Worm (Caenorhabditis elegans) whole organism, L4 larva: ENCODE measurements around the gene icl-1.
A peak's percentile ranks its signal among the peaks of the same experiment; 100 is the strongest.

Source experiments
- D1046.2 ChIP-seq: fragments of 200-800 bp; sonication (Bioruptor generic); IDR thresholded peaks from 2 replicates; pipeline ENCODE4 v1.3.6; 2022; ENCODE audit warnings: missing genetic modification characterization, missing compliant biosample characterization
- F10B5.3 ChIP-seq: sonication (generic microtip); optimal IDR thresholded peaks from 2 replicates; lab custom pipeline; 2016; ENCODE audit warnings: mild to moderate bottlenecking, missing genetic modification characterization, missing compliant biosample characterization
- Y105C5A.15 ChIP-seq: fragments of 200-800 bp; sonication (Bioruptor generic); IDR thresholded peaks from 2 replicates; pipeline ENCODE4 v1.3.6; 2022; ENCODE audit warnings: missing genetic modification characterization, missing compliant biosample characterization
- Y48G9A.11 ChIP-seq: fragments of 200-800 bp; sonication (Bioruptor generic); IDR thresholded peaks from 2 replicates; pipeline ENCODE4 v1.3.6; 2022; ENCODE audit warnings: missing genetic modification reagents, missing genetic modification characterization, missing compliant biosample characterization
- Y75B8A.6 ChIP-seq: fragments of 200-800 bp; sonication (Bioruptor generic); IDR thresholded peaks from 2 replicates; pipeline ENCODE4 v1.3.6; 2022; ENCODE audit warnings: missing genetic modification reagents, missing genetic modification characterization, missing compliant biosample characterization
- ZK546.5 ChIP-seq, 2 experiments: sonication (generic microtip); optimal IDR thresholded peaks; 2 replicates each; lab custom pipeline; 2017; ENCODE audit warnings: missing biosample characterization in 2 of 2, missing genetic modification characterization in 2 of 2
- arid-1 ChIP-seq: fragments of 200-800 bp; sonication (Bioruptor generic); conservative IDR thresholded peaks from 2 replicates; pipeline ENCODE4 v1.3.6; 2022; ENCODE audit warnings: missing genetic modification reagents, missing genetic modification characterization, missing compliant biosample characterization
- attf-4 ChIP-seq: sonication (generic microtip); optimal IDR thresholded peaks from 3 replicates; lab custom pipeline; 2017; ENCODE audit warnings: missing biosample characterization, missing genetic modification characterization
- ceh-28 ChIP-seq: fragments of 150-350 bp; optimal IDR thresholded peaks from 2 replicates; lab custom pipeline; 2014; ENCODE audit warnings: missing biosample characterization, missing genetic modification reagents, missing genetic modification characterization
- ceh-32 ChIP-seq: sonication (generic microtip); optimal IDR thresholded peaks from 2 replicates; lab custom pipeline; 2016; ENCODE audit warnings: mild to moderate bottlenecking, missing genetic modification characterization, missing compliant biosample characterization; ENCODE audit not compliant: poor library complexity
- ceh-62 ChIP-seq: sonication (generic microtip); optimal IDR thresholded peaks from 2 replicates; lab custom pipeline; 2017; ENCODE audit warnings: missing biosample characterization, missing genetic modification characterization
- ceh-82 ChIP-seq: sonication (generic microtip); optimal IDR thresholded peaks from 2 replicates; lab custom pipeline; 2017; ENCODE audit warnings: missing biosample characterization, missing genetic modification characterization
- daf-12 ChIP-seq: fragments of 150-350 bp; optimal IDR thresholded peaks from 2 replicates; lab custom pipeline; 2014; ENCODE audit warnings: missing biosample characterization, missing genetic modification reagents, missing genetic modification characterization
- dve-1 ChIP-seq: sonication (generic microtip); optimal IDR thresholded peaks from 2 replicates; lab custom pipeline; 2017; ENCODE audit warnings: antibody characterized with exemption, mild to moderate bottlenecking, missing genetic modification characterization, missing compliant biosample characterization; ENCODE audit not compliant: insufficient read depth
- fkh-10 ChIP-seq: fragments of 150-350 bp; optimal IDR thresholded peaks from 2 replicates; lab custom pipeline; 2014; ENCODE audit warnings: missing biosample characterization, missing genetic modification reagents, missing genetic modification characterization
- fos-1 ChIP-seq: fragments of 150-350 bp; optimal IDR thresholded peaks from 2 replicates; lab custom pipeline; 2014; ENCODE audit warnings: missing biosample characterization, missing genetic modification characterization
- hlh-11 ChIP-seq: fragments of 200-800 bp; sonication (Bioruptor generic); optimal IDR thresholded peaks from 2 replicates; lab custom pipeline; 2018; ENCODE audit warnings: mild to moderate bottlenecking, missing genetic modification characterization, missing compliant biosample characterization
- hlh-30 ChIP-seq: sonication (generic microtip); optimal IDR thresholded peaks from 2 replicates; lab custom pipeline; 2017; ENCODE audit warnings: antibody characterized with exemption, mild to moderate bottlenecking, missing genetic modification characterization, missing compliant biosample characterization; ENCODE audit not compliant: insufficient read depth
- lim-7 ChIP-seq: fragments of 200-800 bp; sonication (Bioruptor generic); IDR thresholded peaks from 2 replicates; pipeline ENCODE4 v1.3.6; 2022; ENCODE audit warnings: missing genetic modification characterization, missing compliant biosample characterization
- lin-1 ChIP-seq: fragments of 200-800 bp; sonication (Bioruptor generic); IDR thresholded peaks from 2 replicates; pipeline ENCODE4 v1.3.6; 2022; ENCODE audit warnings: missing genetic modification reagents, missing genetic modification characterization, missing compliant biosample characterization
- lin-29 ChIP-seq: fragments of 200-800 bp; sonication (Bioruptor generic); IDR thresholded peaks from 2 replicates; pipeline ENCODE4 v1.3.6; 2022; ENCODE audit warnings: missing genetic modification reagents, missing genetic modification characterization, missing compliant biosample characterization
- lin-39 ChIP-seq: fragments of 150-350 bp; optimal IDR thresholded peaks from 2 replicates; lab custom pipeline; 2014; ENCODE audit warnings: missing biosample characterization, missing genetic modification reagents, missing genetic modification characterization
- lsy-2 ChIP-seq, 2 experiments: fragments of 150-350 bp in 1 of 2; sonication (generic microtip) in 1 of 2; optimal IDR thresholded peaks; 2 replicates each; lab custom pipeline; 2014 to 2017; ENCODE audit warnings: missing biosample characterization in 2 of 2, missing genetic modification characterization in 2 of 2
- madf-5 ChIP-seq, 2 experiments: fragments of 200-800 bp; sonication (Bioruptor generic); IDR thresholded peaks; 2 replicates each; pipeline ENCODE4 v1.3.6; 2022; ENCODE audit warnings: missing compliant biosample characterization in 2 of 2, missing genetic modification characterization in 2 of 2
- mdt-29 ChIP-seq: fragments of 200-800 bp; sonication (Bioruptor generic); IDR thresholded peaks from 2 replicates; pipeline ENCODE4 v1.3.6; 2022; ENCODE audit warnings: missing genetic modification reagents, missing genetic modification characterization, missing compliant biosample characterization
- mep-1 ChIP-seq: fragments of 150-350 bp; sonication (generic microtip); optimal IDR thresholded peaks from 3 replicates; lab custom pipeline; 2014; ENCODE audit warnings: missing biosample characterization, missing genetic modification characterization
- mes-2 ChIP-seq: sonication (generic microtip); optimal IDR thresholded peaks from 2 replicates; lab custom pipeline; 2016; ENCODE audit warnings: missing genotype, mild to moderate bottlenecking, missing genetic modification characterization, missing compliant biosample characterization; ENCODE audit not compliant: poor library complexity, severe bottlenecking
- mxl-2 ChIP-seq: fragments of 200-800 bp; sonication (Bioruptor generic); conservative IDR thresholded peaks from 2 replicates; pipeline ENCODE4 v1.3.6; 2022; ENCODE audit warnings: missing genetic modification reagents, missing genetic modification characterization, missing compliant biosample characterization
- nhr-10 ChIP-seq: fragments of 150-350 bp; optimal IDR thresholded peaks from 2 replicates; lab custom pipeline; 2014; ENCODE audit warnings: missing biosample characterization, missing genetic modification characterization
- nhr-102 ChIP-seq: sonication (generic microtip); optimal IDR thresholded peaks from 2 replicates; lab custom pipeline; 2016; ENCODE audit warnings: mild to moderate bottlenecking, missing genetic modification characterization, moderate library complexity, missing compliant biosample characterization
- nhr-237 ChIP-seq: sonication (generic microtip); optimal IDR thresholded peaks from 2 replicates; lab custom pipeline; 2017; ENCODE audit warnings: missing biosample characterization, missing genetic modification characterization
- nhr-28 ChIP-seq: fragments of 150-350 bp; optimal IDR thresholded peaks from 2 replicates; lab custom pipeline; 2014; ENCODE audit warnings: missing biosample characterization, missing genetic modification characterization
- nhr-42 ChIP-seq: fragments of 200-800 bp; sonication (Bioruptor generic); IDR thresholded peaks from 2 replicates; pipeline ENCODE4 v1.3.6; 2022; ENCODE audit warnings: missing genetic modification characterization, missing compliant biosample characterization
- nhr-48 ChIP-seq: sonication (generic microtip); optimal IDR thresholded peaks from 2 replicates; lab custom pipeline; 2016; ENCODE audit warnings: mild to moderate bottlenecking, missing genetic modification characterization, missing compliant biosample characterization
- nhr-76 ChIP-seq: fragments of 150-350 bp; optimal IDR thresholded peaks from 2 replicates; lab custom pipeline; 2014; ENCODE audit warnings: missing biosample characterization, missing genetic modification characterization
- pha-4 ChIP-seq, 2 experiments: fragments of 150-350 bp in 1 of 2; fragments of 200-800 bp in 1 of 2; sonication (Bioruptor generic) in 1 of 2; IDR thresholded peaks in 1 of 2; optimal IDR thresholded peaks in 1 of 2; 2 replicates each; pipeline versions ENCODE4 v1.3.6 to Lab custom; 2014 to 2022; ENCODE audit warnings: missing genetic modification characterization in 2 of 2, missing genetic modification reagents in 2 of 2, missing biosample characterization in 1 of 2, missing compliant biosample characterization in 1 of 2
- saeg-2 ChIP-seq: fragments of 200-800 bp; sonication (Bioruptor generic); IDR thresholded peaks from 2 replicates; pipeline ENCODE4 v1.3.6; 2022; ENCODE audit warnings: missing genetic modification reagents, missing genetic modification characterization, missing compliant biosample characterization
- skn-1 ChIP-seq: fragments of 150-350 bp; optimal IDR thresholded peaks from 2 replicates; lab custom pipeline; 2014; ENCODE audit warnings: missing biosample characterization, missing genetic modification characterization
- snpc-1.2 ChIP-seq: fragments of 200-800 bp; sonication (Bioruptor generic); IDR thresholded peaks from 2 replicates; pipeline ENCODE4 v1.3.6; 2022; ENCODE audit warnings: missing genetic modification reagents, missing genetic modification characterization, missing compliant biosample characterization
- spr-1 ChIP-seq: sonication (generic microtip); optimal IDR thresholded peaks from 2 replicates; lab custom pipeline; 2016; ENCODE audit warnings: mild to moderate bottlenecking, missing genetic modification characterization, missing compliant biosample characterization
- spr-3 ChIP-seq: fragments of 200-800 bp; sonication (Bioruptor generic); optimal IDR thresholded peaks from 2 replicates; lab custom pipeline; 2018; ENCODE audit warnings: mild to moderate bottlenecking, missing genetic modification characterization, missing compliant biosample characterization
- tag-97 ChIP-seq: fragments of 200-800 bp; sonication (Bioruptor generic); IDR thresholded peaks from 2 replicates; pipeline ENCODE4 v1.3.6; 2022; ENCODE audit warnings: missing genetic modification characterization, missing compliant biosample characterization
- unc-39 ChIP-seq: sonication (generic microtip); optimal IDR thresholded peaks from 2 replicates; lab custom pipeline; 2017; ENCODE audit warnings: missing biosample characterization, missing genetic modification characterization
- unc-62 ChIP-seq, 3 experiments: fragments of 150-350 bp in 1 of 3; sonication (generic microtip); optimal IDR thresholded peaks in 2 of 3; peaks in 1 of 3; 1 replicate in 1 of 3; 2 replicates in 2 of 3; lab custom pipeline; 2014 to 2017; ENCODE audit warnings: missing biosample characterization in 3 of 3, missing genetic modification characterization in 3 of 3, missing genetic modification reagents in 3 of 3, missing genotype in 1 of 3
- vab-7 ChIP-seq: fragments of 200-800 bp; sonication (Bioruptor generic); IDR thresholded peaks from 2 replicates; pipeline ENCODE4 v1.3.6; 2022; ENCODE audit warnings: missing genetic modification reagents, missing genetic modification characterization, missing compliant biosample characterization
- zfp-2 ChIP-seq: sonication (generic microtip); optimal IDR thresholded peaks from 2 replicates; lab custom pipeline; 2016; ENCODE audit warnings: mild to moderate bottlenecking, missing genetic modification characterization, missing compliant biosample characterization
- zfp-3 ChIP-seq: fragments of 200-800 bp; sonication (Bioruptor generic); conservative IDR thresholded peaks from 2 replicates; pipeline ENCODE4 v1.3.6; 2022; ENCODE audit warnings: missing genetic modification reagents, missing genetic modification characterization, missing compliant biosample characterization
- zip-2 ChIP-seq: fragments of 150-350 bp; optimal IDR thresholded peaks from 2 replicates; lab custom pipeline; 2014; ENCODE audit warnings: missing biosample characterization, missing genetic modification characterization
- ztf-11 ChIP-seq: fragments of 150-350 bp; optimal IDR thresholded peaks from 2 replicates; lab custom pipeline; 2014; ENCODE audit warnings: missing biosample characterization, missing genetic modification characterization
- ztf-7 ChIP-seq: fragments of 150-350 bp; optimal IDR thresholded peaks from 2 replicates; lab custom pipeline; 2014; ENCODE audit warnings: missing biosample characterization, missing genetic modification characterization

icl-1 gene

ce11 chrV:730216-730615 lies 2.4 kb upstream of the icl-1 start (continued):
- TF ChIP-seq F10B5.3 (tag; lab: Kevin White, UChicago) = no peak
- peak in 1 of 2 experiments; percentile 26 for TF ChIP-seq lsy-2 (tag; optimal IDR thresholded peaks at IDR 0.05; lab: Kevin White, UChicago)
- 0 out of 2 replicates have a peak, but pooled peaks have one; percentile 49 for TF ChIP-seq Y105C5A.15
- TF ChIP-seq spr-1 (tag; lab: Kevin White, UChicago) = peak; percentile 25
- TF ChIP-seq snpc-1.2 (GFP tag; lab: Robert Waterston, UW) = no peak
- TF ChIP-seq mes-2 (tag; lab: Kevin White, UChicago) = peak; percentile 39
- TF ChIP-seq pha-4 (GFP tag; IDR thresholded peaks at IDR 0.05; lab: Robert Waterston, UW) = 0 out of 2 replicates have a peak, but pooled peaks have one; percentile 11
- no peak for TF ChIP-seq pha-4 (tag; optimal IDR thresholded peaks at IDR 0.05; lab: Kevin White, UChicago)
- TF ChIP-seq ZK546.5 (tag; optimal IDR thresholded peaks at IDR 0.05; lab: Kevin White, UChicago) = no peak
- TF ChIP-seq lin-39 (tag; lab: Kevin White, UChicago) = no peak
- TF ChIP-seq ceh-28 (tag; lab: Kevin White, UChicago) = no peak
- no peak for TF ChIP-seq ceh-32
- no peak for TF ChIP-seq vab-7 (GFP tag; lab: Robert Waterston, UW)
- TF ChIP-seq tag-97 (GFP tag; lab: Robert Waterston, UW) = no peak
- peak in 1 of 2 experiments; percentile 60 for TF ChIP-seq unc-62 (GFP tag; optimal IDR thresholded peaks at IDR 0.05 in 1 of 2; lab: Kevin White, UChicago)
- no peak for TF ChIP-seq unc-62 (tag; optimal IDR thresholded peaks at IDR 0.05; lab: Kevin White, UChicago)
- peak; percentile 78 for TF ChIP-seq mep-1 (tag; lab: Kevin White, UChicago)
- TF ChIP-seq skn-1 (tag; lab: Kevin White, UChicago) = no peak
- no peak for TF ChIP-seq ceh-62 (tag; lab: Kevin White, UChicago)
- no peak for TF ChIP-seq fkh-10 (GFP tag; lab: Kevin White, UChicago)
- TF ChIP-seq Y48G9A.11 (GFP tag; lab: Robert Waterston, UW) = no peak
- TF ChIP-seq nhr-28 (tag; lab: Kevin White, UChicago) = peak; percentile 19
- no peak for TF ChIP-seq D1046.2 (GFP tag; lab: Robert Waterston, UW)
- peak; percentile 79 for TF ChIP-seq nhr-48 (tag; lab: Kevin White, UChicago)
- peak; percentile 73 for TF ChIP-seq nhr-102 (tag; lab: Kevin White, UChicago)
- TF ChIP-seq mxl-2 = no peak
- peak; percentile 92 for TF ChIP-seq hlh-11 (tag; lab: Kevin White, UChicago)
- TF ChIP-seq daf-12 (tag; lab: Kevin White, UChicago) = no peak
- no peak for TF ChIP-seq unc-39
- no peak for TF ChIP-seq Y75B8A.6 (GFP tag; lab: Robert Waterston, UW)
- no peak for TF ChIP-seq ztf-11 (tag; lab: Kevin White, UChicago)
- TF ChIP-seq lin-29 (GFP tag; lab: Robert Waterston, UW) = no peak
- no peak for TF ChIP-seq zfp-2 (tag; lab: Kevin White, UChicago)
- TF ChIP-seq ztf-7 (tag; lab: Kevin White, UChicago) = no peak
- no peak for TF ChIP-seq zip-2 (tag; lab: Kevin White, UChicago)
- TF ChIP-seq fos-1 (tag; lab: Kevin White, UChicago) = no peak
- 0 out of 2 replicates have a peak, but pooled peaks have one; percentile 23 for TF ChIP-seq zfp-3 (GFP tag; lab: Robert Waterston, UW)
- TF ChIP-seq saeg-2 (GFP tag; lab: Robert Waterston, UW) = no peak
- TF ChIP-seq madf-5 (GFP tag; IDR thresholded peaks at IDR 0.05; lab: Robert Waterston, UW) = no peak
- no peak for TF ChIP-seq spr-3
- peak; percentile 86 for TF ChIP-seq mdt-29 (GFP tag; lab: Robert Waterston, UW)
- TF ChIP-seq nhr-42 (GFP tag; lab: Robert Waterston, UW) = 0 out of 2 replicates have a peak, but pooled peaks have one; percentile 4
- TF ChIP-seq hlh-30 (tag; lab: Kevin White, UChicago) = peak; percentile 89
- TF ChIP-seq lin-1 (GFP tag; lab: Robert Waterston, UW) = 0 out of 2 replicates have a peak, but pooled peaks have one; percentile 31
- TF ChIP-seq attf-4 = no peak
- no peak for TF ChIP-seq nhr-237
- 0 out of 2 replicates have a peak, but pooled peaks have one; percentile 29 for TF ChIP-seq lim-7 (GFP tag; lab: Robert Waterston, UW)
- peak; percentile 89 for TF ChIP-seq dve-1
- no peak for TF ChIP-seq nhr-76 (tag; lab: Kevin White, UChicago)
- no peak for TF ChIP-seq arid-1 (GFP tag; lab: Robert Waterston, UW)
- TF ChIP-seq ceh-82 = no peak
- TF ChIP-seq nhr-10 (tag; lab: Kevin White, UChicago) = peak; percentile 61
